Fruit fly (Drosophila melanogaster) Kc167 (cell line): Measurements from ENCODE around the gene CycD.

ENCODE experiments used
- Myc ChIP-seq: fragments of >200 bp; optimal IDR thresholded peaks from 2 replicates; lab custom pipeline; 2017; ENCODE audit warnings: missing external identifiers
- insv ChIP-seq: fragments of >200 bp; optimal IDR thresholded peaks from 3 replicates; lab custom pipeline; 2018; ENCODE audit warnings: missing external identifiers

dm6 chrX:15857601-15858284, 51.7 kb downstream of the CycD start, which contains the start of the genes CG46440 and Myb:
- TF ChIP-seq insv (lab: Kevin White, UChicago) (no peak), Myc (lab: Kevin White, UChicago) (no peak)
